Worm (Caenorhabditis elegans): ENCODE data around the gene F16G10.2.

F16G10.2 gene

DNA sequence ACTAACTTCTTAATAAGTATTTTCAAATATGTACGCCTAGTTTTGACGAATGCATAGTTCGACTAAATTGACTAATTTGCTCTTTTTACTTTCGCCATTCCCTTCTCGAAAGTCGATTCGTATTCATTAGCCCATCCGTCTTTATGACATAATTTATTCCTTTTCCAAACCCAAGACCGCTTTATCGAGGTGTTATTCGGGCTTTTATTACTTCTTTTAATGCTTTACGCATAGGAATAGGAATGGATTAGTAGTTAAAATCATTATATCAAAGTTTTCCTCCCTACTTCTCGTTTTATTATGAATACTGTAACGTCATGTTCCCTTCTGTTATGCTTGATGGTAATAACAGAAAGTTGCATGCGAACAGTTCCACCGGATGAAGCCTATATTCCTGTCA is at the start of gene F16G10.2:
Gene F16G10.2, plus strand, starts transcription at position 301 of the 400 bp plus-strand sequence.
- TF ChIP-seq unc-62 (GFP tag; optimal IDR thresholded peaks at IDR 0.05), result no peak

DNA sequence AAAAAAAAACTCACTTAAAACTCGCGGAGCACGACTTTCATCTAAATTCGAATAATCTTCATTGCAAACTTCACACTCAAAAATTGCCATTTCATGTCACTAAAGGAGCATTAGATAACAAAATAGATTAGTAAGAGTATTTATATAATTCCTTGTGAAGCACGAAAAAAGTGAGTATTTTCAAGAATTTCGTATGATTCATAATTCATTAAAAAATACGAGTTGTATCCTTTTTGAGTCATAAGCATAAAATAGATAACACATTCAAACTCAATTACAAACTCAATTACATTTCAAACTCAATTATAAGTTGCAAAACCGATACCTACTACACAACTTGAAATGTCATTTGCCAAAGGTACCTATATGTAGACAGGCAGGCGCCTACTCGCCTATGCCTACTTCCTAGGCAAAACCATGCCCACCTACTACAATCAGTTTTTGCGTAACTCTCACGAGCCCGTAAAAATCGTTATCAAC is 46.1 kb upstream of the F16G10.2 start, which contains the start of the genes ZK1240.8 and ZK1240.1:
Gene ZK1240.8, minus strand, starts transcription at position 101 of the 480 bp plus-strand sequence.
Gene ZK1240.1, plus strand, starts transcription at position 430 of the 480 bp plus-strand sequence.
- no peak for TF ChIP-seq unc-62 (GFP tag; optimal IDR thresholded peaks at IDR 0.05)

- TF ChIP-seq unc-62 (GFP tag; optimal IDR thresholded peaks at IDR 0.05), result no peak
Measured at ce11 chrII:2330462-2330861, 44.6 kb upstream of the F16G10.2 start.

DNA sequence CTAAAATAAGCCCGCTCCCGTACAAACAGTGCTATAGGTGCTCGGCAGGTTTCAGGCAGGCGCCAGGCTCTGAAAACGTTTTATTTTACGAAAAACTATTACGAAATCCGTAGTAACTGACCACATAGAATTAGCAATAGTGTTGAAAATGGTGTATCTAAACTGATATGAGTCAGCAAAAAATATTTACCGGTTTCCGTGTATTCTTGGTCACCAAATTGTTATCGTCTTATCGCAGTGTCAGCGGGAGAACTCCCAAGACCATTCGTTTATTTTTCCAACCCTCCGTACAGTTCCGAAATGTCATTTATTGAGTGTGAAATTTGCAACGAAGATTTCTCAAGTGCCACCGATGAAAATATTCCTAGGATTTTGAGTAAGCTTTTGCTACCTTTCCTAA is 42.9 kb upstream of the F16G10.2 start, which contains the start of gene F43C11.8:
Gene F43C11.8, plus strand, starts transcription at position 301 of the 400 bp plus-strand sequence.
- TF ChIP-seq unc-62 (GFP tag; optimal IDR thresholded peaks at IDR 0.05), result no peak

DNA sequence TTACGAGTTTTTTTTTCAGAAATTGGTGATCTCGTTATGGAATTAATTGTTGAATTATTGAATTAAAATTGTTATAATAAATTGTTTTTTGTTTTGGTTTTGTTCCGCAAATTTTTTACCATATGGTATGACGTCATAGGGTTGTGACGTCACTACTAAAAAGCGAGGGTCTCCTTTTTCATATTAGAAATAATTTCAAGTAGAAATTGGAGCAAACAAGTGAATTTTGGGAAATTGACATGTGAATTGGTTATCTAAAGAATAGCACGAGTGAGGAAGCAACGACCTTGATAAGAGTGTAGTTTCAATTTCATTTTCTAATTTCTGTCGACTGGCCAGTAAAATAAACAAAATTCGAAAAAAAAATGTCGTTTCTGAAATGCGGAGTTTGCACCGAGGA is 39.5 kb upstream of the F16G10.2 start, which contains the start of gene F43C11.7:
Gene F43C11.7, plus strand, starts transcription at position 326 of the 400 bp plus-strand sequence.
- TF ChIP-seq unc-62 (GFP tag; optimal IDR thresholded peaks at IDR 0.05), result no peak

- no peak for TF ChIP-seq unc-62 (GFP tag; optimal IDR thresholded peaks at IDR 0.05)
Measured at ce11 chrII:2336177-2336576, 38.9 kb upstream of the F16G10.2 start.

DNA sequence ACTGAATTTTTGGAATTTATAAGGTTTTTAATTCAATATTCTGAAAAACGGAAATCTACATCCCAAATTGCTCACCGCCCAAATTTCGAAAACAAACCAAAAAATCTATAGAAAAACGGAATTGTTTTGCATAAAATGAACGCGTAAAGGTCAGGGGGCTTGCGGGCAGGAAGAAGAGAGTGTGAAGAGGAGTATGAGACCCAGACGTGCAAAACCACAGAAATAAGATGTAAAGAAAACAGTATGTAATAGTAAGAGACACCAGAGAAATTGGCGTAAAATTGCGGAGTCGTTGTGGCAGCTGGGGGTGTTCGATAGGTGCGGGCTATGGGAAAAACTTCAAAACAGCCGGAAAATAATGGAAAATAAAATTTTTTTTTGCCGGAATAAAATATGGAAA is 34.1 kb upstream of the F16G10.2 start:
- no peak for TF ChIP-seq unc-62 (GFP tag; optimal IDR thresholded peaks at IDR 0.05)

DNA sequence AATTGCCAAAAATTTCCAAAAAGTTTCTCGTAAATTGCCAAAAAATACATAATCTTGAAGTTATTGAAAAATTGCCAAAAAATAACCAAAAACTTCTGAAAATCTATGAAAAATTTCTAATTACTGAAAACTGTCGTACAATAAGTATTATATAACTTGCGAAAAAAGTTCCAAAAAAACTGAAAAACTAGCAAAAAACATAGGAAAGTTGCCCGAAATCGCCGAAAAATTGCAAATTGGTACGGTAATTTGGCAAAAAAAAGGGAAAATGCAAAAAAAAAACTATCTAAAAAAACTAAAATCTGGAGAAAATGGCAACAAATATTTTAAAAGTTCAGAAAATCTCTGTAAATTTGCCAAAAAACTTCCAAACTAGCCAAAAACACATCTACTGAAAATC is 33.6 kb upstream of the F16G10.2 start, which contains the start of gene enri-1:
Gene enri-1, minus strand, starts transcription at position 101 of the 400 bp plus-strand sequence.
- no peak for TF ChIP-seq unc-62 (GFP tag; optimal IDR thresholded peaks at IDR 0.05)

ce11 chrII:2342004-2342479 is 33.0 kb upstream of the F16G10.2 start, which contains the start of gene F43C11.6:
F43C11.6 (plus strand) TSS chrII:2342429.
- no peak for TF ChIP-seq unc-62 (GFP tag; optimal IDR thresholded peaks at IDR 0.05)

DNA sequence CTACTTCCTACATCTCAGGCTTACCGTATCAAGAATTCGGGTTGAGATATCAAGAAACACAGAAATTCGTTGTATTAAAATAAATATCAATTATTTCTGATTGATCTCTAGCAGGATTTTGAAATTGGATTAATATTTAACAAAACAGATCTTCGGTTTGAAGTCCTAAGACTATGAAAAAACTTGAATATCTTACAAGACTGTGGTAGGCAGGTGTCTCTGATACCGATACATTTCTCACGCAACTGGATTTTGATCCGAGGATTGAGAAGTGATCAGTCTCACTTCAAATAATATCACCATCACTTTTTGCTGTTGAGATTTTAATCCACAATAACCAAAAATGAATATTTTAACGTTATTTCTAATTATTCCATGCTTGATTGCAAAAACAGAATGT is 28.4 kb upstream of the F16G10.2 start, which contains the start of gene F43C11.4:
Gene F43C11.4, plus strand, starts transcription at position 301 of the 400 bp plus-strand sequence.
- TF ChIP-seq unc-62 (GFP tag; optimal IDR thresholded peaks at IDR 0.05), result no peak

DNA sequence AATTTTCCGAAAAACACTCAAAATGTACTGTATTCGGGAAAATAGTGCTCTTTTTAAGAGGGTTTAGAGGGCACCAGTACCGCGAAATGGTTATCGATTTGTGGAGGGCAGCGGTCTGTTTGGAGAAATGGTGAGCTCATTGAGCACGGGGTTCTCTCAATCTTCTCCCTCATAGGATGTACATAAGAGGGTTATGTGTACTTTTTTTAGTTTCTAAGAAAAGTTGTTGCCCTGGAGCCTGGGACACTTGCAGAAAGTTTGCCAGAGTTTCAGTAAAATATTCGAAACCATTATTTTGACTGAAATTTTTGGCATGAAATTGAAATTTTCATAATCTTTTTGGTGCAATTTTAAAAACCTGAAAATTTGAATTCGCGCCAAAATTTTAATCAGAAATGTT is 22.5 kb upstream of the F16G10.2 start, which contains the start of gene F43C11.10:
Gene F43C11.10, minus strand, starts transcription at position 101 of the 400 bp plus-strand sequence.
- no peak for TF ChIP-seq unc-62 (GFP tag; optimal IDR thresholded peaks at IDR 0.05)

DNA sequence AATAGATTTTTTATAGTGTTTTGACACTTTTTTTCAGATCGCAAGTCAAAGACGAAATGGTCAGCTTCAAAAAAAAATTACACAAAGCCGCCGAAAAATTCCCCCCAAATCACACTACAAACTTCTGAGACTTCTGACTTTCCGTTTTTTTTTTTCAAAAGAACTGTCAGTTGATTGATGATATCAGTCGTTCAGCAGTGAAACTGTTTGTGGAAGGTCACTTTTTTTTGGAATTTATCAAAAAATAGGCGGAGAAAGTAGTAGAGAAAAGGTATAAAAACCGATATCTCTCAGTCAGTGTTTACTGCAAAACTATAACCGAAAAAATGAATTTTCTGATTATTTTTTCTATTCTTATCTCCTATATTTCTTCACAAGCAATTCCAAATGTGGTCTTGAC is 22.1 kb upstream of the F16G10.2 start, which contains the start of gene F43C11.3:
Gene F43C11.3, plus strand, starts transcription at position 301 of the 400 bp plus-strand sequence.
- TF ChIP-seq unc-62 (GFP tag; optimal IDR thresholded peaks at IDR 0.05), result no peak

ce11 chrII:2354476-2354875 is 20.6 kb upstream of the F16G10.2 start, which contains the start of gene F43C11.2:
F43C11.2 (plus strand) TSS chrII:2354776.
- no peak for TF ChIP-seq unc-62 (GFP tag; optimal IDR thresholded peaks at IDR 0.05)

DNA sequence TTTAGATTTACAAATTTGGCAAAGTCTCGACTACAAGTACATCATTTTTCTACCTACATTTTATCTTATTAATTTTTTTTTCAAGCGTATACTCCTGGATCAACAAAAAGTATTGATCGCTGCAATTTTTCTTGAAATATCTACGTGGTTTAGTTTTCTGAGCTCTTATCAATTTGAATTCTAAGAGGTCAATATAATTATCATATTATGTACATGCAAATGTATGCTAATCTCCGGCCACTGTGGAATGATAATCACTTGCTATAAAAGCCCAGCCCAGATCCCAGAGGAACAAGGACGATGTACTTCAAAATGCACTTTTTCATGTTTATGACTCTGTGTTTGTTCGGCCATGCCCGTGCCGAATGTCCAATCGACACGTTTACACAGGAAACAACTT is 18.3 kb upstream of the F16G10.2 start, which contains the start of gene F43C11.1:
Gene F43C11.1, plus strand, starts transcription at position 301 of the 400 bp plus-strand sequence.
- TF ChIP-seq unc-62 (GFP tag; optimal IDR thresholded peaks at IDR 0.05), result no peak

ce11 chrII:2359965-2360364 is 15.1 kb upstream of the F16G10.2 start, which contains the start of gene F43C11.16:
F43C11.16 (minus strand) TSS chrII:2360065.
- TF ChIP-seq unc-62 (GFP tag; optimal IDR thresholded peaks at IDR 0.05), result no peak

DNA sequence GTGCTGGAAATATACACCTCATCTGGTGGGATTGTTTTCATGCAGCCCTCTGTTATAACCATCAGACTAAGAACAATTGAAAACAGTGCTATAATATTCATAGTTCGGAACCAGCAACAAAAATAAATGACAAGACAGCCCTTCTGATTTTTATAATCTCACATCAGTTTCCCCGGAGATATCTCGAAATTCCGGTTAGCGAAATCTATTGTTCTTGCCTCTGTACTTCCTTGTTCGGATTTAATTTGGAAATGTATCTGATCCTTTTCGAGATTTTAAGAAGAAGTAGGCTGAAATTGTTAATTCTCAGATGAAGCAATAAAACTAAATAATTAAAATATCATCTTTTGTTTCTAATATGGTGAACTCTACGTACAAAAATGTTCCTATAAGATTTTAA is 11.4 kb upstream of the F16G10.2 start, which contains the start of gene F43C11.11:
Gene F43C11.11, minus strand, starts transcription at position 101 of the 400 bp plus-strand sequence.
- TF ChIP-seq unc-62 (GFP tag; optimal IDR thresholded peaks at IDR 0.05), result no peak
